Fruit fly (Drosophila melanogaster) whole organism, pupa: ENCODE measurements around the gene Ir64a.
A peak's percentile ranks its signal among the peaks of the same experiment; 100 is the strongest.

Experiments
- CG10348 ChIP-seq: fragments of 200-800 bp; sonication (Bioruptor generic); IDR thresholded peaks from 2 replicates; pipeline ENCODE4 v1.3.6; 2022; ENCODE audit warnings: missing biosample characterization, missing genetic modification characterization
- CG12605 ChIP-seq: fragments of 200-800 bp; sonication (Bioruptor generic); IDR thresholded peaks from 2 replicates; pipeline ENCODE4 v1.3.6; 2022; ENCODE audit warnings: missing biosample characterization, missing genetic modification characterization
- CG13204 ChIP-seq: fragments of 200-800 bp; sonication (Bioruptor generic); optimal IDR thresholded peaks from 2 replicates; lab custom pipeline; 2018; ENCODE audit warnings: missing biosample characterization, mild to moderate bottlenecking, missing genetic modification characterization, moderate library complexity
- CG15710 ChIP-seq: fragments of 200-800 bp; sonication (Bioruptor generic); optimal IDR thresholded peaks from 2 replicates; lab custom pipeline; 2018; ENCODE audit warnings: missing biosample characterization, mild to moderate bottlenecking, missing genetic modification characterization, moderate library complexity
- CG17806 ChIP-seq: fragments of 200-800 bp; sonication (Bioruptor generic); optimal IDR thresholded peaks from 2 replicates; lab custom pipeline; 2018; ENCODE audit warnings: missing biosample characterization, mild to moderate bottlenecking, missing genetic modification characterization, moderate library complexity
- CG32121 ChIP-seq: fragments of 200-800 bp; sonication (Bioruptor generic); IDR thresholded peaks from 2 replicates; pipeline ENCODE4 v1.3.6; 2022; ENCODE audit warnings: missing biosample characterization, missing genetic modification characterization
- CG34367 ChIP-seq: fragments of 200-800 bp; sonication (Bioruptor generic); optimal IDR thresholded peaks from 2 replicates; lab custom pipeline; 2018; ENCODE audit warnings: missing biosample characterization, mild to moderate bottlenecking, missing genetic modification characterization
- CG4496 ChIP-seq: fragments of 200-800 bp; sonication (Bioruptor generic); IDR thresholded peaks from 3 replicates; pipeline ENCODE4 v1.3.6; 2022; ENCODE audit warnings: missing biosample characterization, missing genetic modification characterization
- CG8159 ChIP-seq: fragments of 200-800 bp; sonication (Bioruptor generic); optimal IDR thresholded peaks from 3 replicates; lab custom pipeline; 2018; ENCODE audit warnings: missing biosample characterization, mild to moderate bottlenecking, missing genetic modification characterization, moderate library complexity
- CG8301 ChIP-seq: fragments of 200-800 bp; sonication (Bioruptor generic); optimal IDR thresholded peaks from 2 replicates; lab custom pipeline; 2018; ENCODE audit warnings: missing biosample characterization, mild to moderate bottlenecking, missing genetic modification characterization
- CG9948 ChIP-seq: fragments of 200-800 bp; sonication (Bioruptor generic); optimal IDR thresholded peaks from 2 replicates; lab custom pipeline; 2018; ENCODE audit warnings: missing biosample characterization, mild to moderate bottlenecking, missing genetic modification characterization, moderate library complexity
- D1 ChIP-seq: fragments of 200-800 bp; sonication (Bioruptor generic); optimal IDR thresholded peaks from 2 replicates; lab custom pipeline; 2018; ENCODE audit warnings: missing biosample characterization, mild to moderate bottlenecking, missing genetic modification characterization, moderate library complexity
- EcR ChIP-seq: fragments of 200-800 bp; sonication (Bioruptor generic); optimal IDR thresholded peaks from 3 replicates; lab custom pipeline; 2019; ENCODE audit warnings: missing biosample characterization, missing genetic modification characterization, mild to moderate bottlenecking, moderate library complexity, missing genetic modification reagents
- Ets98B ChIP-seq: fragments of 200-800 bp; sonication (Bioruptor generic); IDR thresholded peaks from 2 replicates; pipeline ENCODE4 v1.3.6; 2022; ENCODE audit warnings: missing biosample characterization, missing genetic modification characterization
- Pif1A ChIP-seq: fragments of 200-800 bp; sonication (Bioruptor generic); optimal IDR thresholded peaks from 3 replicates; lab custom pipeline; 2016; ENCODE audit warnings: missing biosample characterization, missing genetic modification characterization
- Pif1B ChIP-seq: fragments of 200-800 bp; sonication (Bioruptor generic); optimal IDR thresholded peaks from 3 replicates; lab custom pipeline; 2016; ENCODE audit warnings: missing biosample characterization, missing genetic modification characterization
- Snoo ChIP-seq: fragments of 200-800 bp; sonication (Bioruptor generic); optimal IDR thresholded peaks from 3 replicates; lab custom pipeline; 2017; ENCODE audit warnings: missing biosample characterization, mild to moderate bottlenecking, missing genetic modification characterization, inconsistent platforms
- fd96Ca ChIP-seq: fragments of 200-800 bp; sonication (Bioruptor generic); IDR thresholded peaks from 3 replicates; pipeline ENCODE4 v1.3.6; 2022; ENCODE audit warnings: missing biosample characterization, missing genetic modification characterization
- gl ChIP-seq: fragments of 200-800 bp; sonication (Bioruptor generic); optimal IDR thresholded peaks from 2 replicates; lab custom pipeline; 2018; ENCODE audit warnings: missing biosample characterization, mild to moderate bottlenecking, missing genetic modification characterization
- rn ChIP-seq: fragments of 200-800 bp; sonication (Bioruptor generic); IDR thresholded peaks from 2 replicates; pipeline ENCODE4 v1.3.6; 2022; ENCODE audit warnings: missing biosample characterization, missing genetic modification characterization

The Ir64a gene

dm6 chr3L:5382721-5383120 lies at the start of gene Ir64a:
Gene Ir64a, minus strand, starts transcription at chr3L:5382821.
- no peak for TF ChIP-seq CG34367 (tag; lab: Kevin White, UChicago)
- no peak for TF ChIP-seq CG10348 (GFP tag; lab: Robert Waterston, UW)
- TF ChIP-seq rn (GFP tag; lab: Robert Waterston, UW), result no peak

DNA sequence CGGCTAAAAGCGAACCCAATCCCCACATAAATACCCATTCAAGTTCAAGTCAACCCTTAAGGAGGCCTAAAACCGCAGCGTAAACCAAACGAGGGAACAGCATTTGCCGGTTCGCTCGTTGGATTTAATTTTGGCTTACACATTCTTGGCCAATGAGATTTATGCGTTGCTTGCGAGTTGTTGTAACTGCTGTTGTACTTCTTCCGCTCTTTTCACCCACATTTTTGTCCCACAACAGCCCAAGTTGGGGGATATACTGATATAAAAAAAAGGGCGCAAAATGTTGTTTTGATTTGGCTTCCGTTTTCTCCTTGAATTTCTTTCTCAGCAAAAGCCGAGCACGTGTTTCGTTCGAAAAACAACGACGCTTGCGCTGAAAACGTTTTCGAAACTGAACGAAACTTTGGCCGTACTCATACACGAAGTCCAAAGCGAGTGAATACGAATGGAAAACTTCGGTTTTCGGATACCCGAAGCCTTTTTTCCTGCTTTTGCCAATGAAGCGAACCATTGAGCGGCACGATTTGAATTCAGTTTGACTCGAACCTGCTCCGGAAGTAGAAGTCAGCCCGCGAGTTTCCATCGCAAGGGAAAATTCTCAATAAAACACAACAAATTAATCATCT lies 41.1 kb upstream of the Ir64a start, which contains the start of gene DIP-delta:
Gene DIP-delta (plus strand): TSS at position 533 of the 626 bp plus-strand sequence.
- TF ChIP-seq CG12605 (GFP tag; lab: Robert Waterston, UW) (no peak), CG8159 (tag; lab: Kevin White, UChicago) (no peak), CG13204 (GFP tag; lab: Kevin White, UChicago) (no peak), CG15710 (tag; lab: Kevin White, UChicago) (no peak), CG34367 (tag; lab: Kevin White, UChicago) (no peak), rn (GFP tag; lab: Robert Waterston, UW) (no peak), EcR (GFP tag; lab: Kevin White, UChicago) (no peak), CG8301 (tag; lab: Kevin White, UChicago) (no peak), CG32121 (GFP tag; lab: Robert Waterston, UW) (no peak)

DNA sequence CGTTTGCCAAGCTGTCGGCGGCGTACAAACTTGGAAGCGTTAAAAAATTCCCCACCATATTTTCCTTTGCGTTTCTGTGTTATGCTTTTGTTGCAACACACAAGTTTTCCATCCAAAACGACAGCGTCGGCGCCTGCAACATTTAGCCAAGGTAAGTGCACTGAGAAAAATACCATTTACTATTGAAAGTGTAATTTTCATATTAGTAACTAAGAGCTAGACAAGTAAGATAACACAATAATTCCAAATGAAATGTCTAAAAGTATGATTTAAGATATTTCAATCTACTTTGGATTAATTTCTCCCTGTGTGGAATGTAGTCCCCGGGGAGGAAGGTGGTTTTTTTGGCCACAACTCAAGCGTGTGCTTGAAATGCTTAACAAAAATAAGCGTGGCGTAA lies 3.1 kb upstream of the Ir64a start:
- TF ChIP-seq CG10348 (GFP tag; lab: Robert Waterston, UW) (no peak), CG8301 (tag; lab: Kevin White, UChicago) (no peak), Ets98B (GFP tag; lab: Robert Waterston, UW) (peak; percentile 61), CG4496 (GFP tag; lab: Robert Waterston, UW) (peak; percentile 77), fd96Ca (0 out of 3 replicates have a peak, but pooled peaks have one; percentile 28), gl (tag; lab: Kevin White, UChicago) (no peak), Snoo (tag; lab: Kevin White, UChicago) (no peak)

- no peak for TF ChIP-seq Ets98B (GFP tag; lab: Robert Waterston, UW)
- TF ChIP-seq rn (GFP tag; lab: Robert Waterston, UW), result no peak
- TF ChIP-seq CG10348 (GFP tag; lab: Robert Waterston, UW), result no peak
- TF ChIP-seq CG17806 (tag; lab: Kevin White, UChicago), result no peak
- TF ChIP-seq CG15710 (tag; lab: Kevin White, UChicago), result no peak
- TF ChIP-seq Pif1A, result no peak
- no peak for TF ChIP-seq CG13204 (GFP tag; lab: Kevin White, UChicago)
- no peak for TF ChIP-seq Snoo (tag; lab: Kevin White, UChicago)
- TF ChIP-seq Pif1B (GFP tag; lab: Kevin White, UChicago), result no peak
- TF ChIP-seq gl (tag; lab: Kevin White, UChicago), result no peak
- no peak for TF ChIP-seq CG12605 (GFP tag; lab: Robert Waterston, UW)
- TF ChIP-seq fd96Ca, result no peak
- no peak for TF ChIP-seq CG4496 (GFP tag; lab: Robert Waterston, UW)
- TF ChIP-seq CG8301 (tag; lab: Kevin White, UChicago), result no peak
- TF ChIP-seq D1 (tag; lab: Kevin White, UChicago), result no peak
- no peak for TF ChIP-seq CG32121 (GFP tag; lab: Robert Waterston, UW)
- TF ChIP-seq EcR (GFP tag; lab: Kevin White, UChicago), result no peak
- no peak for TF ChIP-seq CG34367 (tag; lab: Kevin White, UChicago)
- TF ChIP-seq CG8159 (tag; lab: Kevin White, UChicago), result no peak
- TF ChIP-seq CG9948 (tag; lab: Kevin White, UChicago), result no peak
Observed at dm6 chr3L:5372052-5372451, 10.6 kb downstream of the Ir64a start.

DNA sequence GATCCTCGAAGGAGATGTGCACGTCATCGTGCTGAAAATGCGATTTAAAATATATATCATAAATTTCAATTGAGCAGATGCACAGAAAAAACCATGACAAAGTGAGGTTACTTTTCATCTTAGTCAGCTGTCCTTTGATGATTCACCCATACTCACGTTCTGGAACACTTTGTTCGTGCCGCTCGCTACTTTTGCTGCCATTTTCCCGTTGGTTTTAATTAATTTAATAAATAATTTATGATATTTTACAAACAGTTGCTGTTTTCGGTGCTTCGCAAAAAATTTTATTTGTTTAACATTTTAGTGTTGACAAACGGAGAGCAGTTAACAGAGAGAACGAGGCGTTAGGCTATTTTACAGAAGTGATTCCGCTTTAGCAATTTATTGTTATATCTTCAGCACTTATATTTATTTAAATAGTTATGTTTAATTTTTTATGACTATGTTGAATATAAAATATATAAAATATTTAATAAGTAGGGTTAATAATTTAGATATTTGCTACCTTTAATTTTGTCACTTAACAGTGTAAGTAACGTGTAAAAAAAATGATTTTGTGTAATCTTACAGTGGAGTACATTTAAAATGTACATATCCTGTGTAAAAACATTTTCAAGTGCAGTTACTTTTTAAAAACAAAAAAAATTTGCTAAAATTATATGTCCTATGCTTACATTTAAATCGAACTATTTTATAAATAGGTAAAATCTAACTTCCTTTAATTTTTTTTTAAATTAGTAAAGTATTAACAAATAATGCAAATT lies 14.7 kb downstream of the Ir64a start, which contains the start of gene Pfdn4:
Gene Pfdn4 (minus strand): TSS at position 265 of the 764 bp plus-strand sequence.
- TF ChIP-seq Snoo (tag; lab: Kevin White, UChicago), result no peak
- no peak for TF ChIP-seq CG9948 (tag; lab: Kevin White, UChicago)
- TF ChIP-seq gl (tag; lab: Kevin White, UChicago), result no peak
- no peak for TF ChIP-seq CG8159 (tag; lab: Kevin White, UChicago)
- no peak for TF ChIP-seq CG34367 (tag; lab: Kevin White, UChicago)
- TF ChIP-seq Pif1B (GFP tag; lab: Kevin White, UChicago), result peak; percentile 12
- TF ChIP-seq CG10348 (GFP tag; lab: Robert Waterston, UW), result no peak
- TF ChIP-seq CG12605 (GFP tag; lab: Robert Waterston, UW), result no peak
- TF ChIP-seq rn (GFP tag; lab: Robert Waterston, UW), result no peak
- no peak for TF ChIP-seq CG4496 (GFP tag; lab: Robert Waterston, UW)
- no peak for TF ChIP-seq CG32121 (GFP tag; lab: Robert Waterston, UW)
- TF ChIP-seq CG15710 (tag; lab: Kevin White, UChicago), result no peak
- no peak for TF ChIP-seq Pif1A
- no peak for TF ChIP-seq Ets98B (GFP tag; lab: Robert Waterston, UW)
- peak; percentile 42 for TF ChIP-seq D1 (tag; lab: Kevin White, UChicago)
